Worm (Caenorhabditis elegans): ENCODE data around the gene cest-10.

ce11 chrIV:7178942-7179341 is 1.4 kb upstream of the cest-10 start, which contains the start of gene C42D4.3:
- TF ChIP-seq nhr-237 (tag; optimal IDR thresholded peaks at IDR 0.05), result no peak
- no peak for TF ChIP-seq ztf-11 (tag; optimal IDR thresholded peaks at IDR 0.05)

All from whole organism, L3 larva.